Fruit fly (Drosophila melanogaster): ENCODE data around the gene CG4884.
A peak's percentile ranks its signal among the peaks of the same experiment; 100 is the strongest.

CG4884 gene

DNA sequence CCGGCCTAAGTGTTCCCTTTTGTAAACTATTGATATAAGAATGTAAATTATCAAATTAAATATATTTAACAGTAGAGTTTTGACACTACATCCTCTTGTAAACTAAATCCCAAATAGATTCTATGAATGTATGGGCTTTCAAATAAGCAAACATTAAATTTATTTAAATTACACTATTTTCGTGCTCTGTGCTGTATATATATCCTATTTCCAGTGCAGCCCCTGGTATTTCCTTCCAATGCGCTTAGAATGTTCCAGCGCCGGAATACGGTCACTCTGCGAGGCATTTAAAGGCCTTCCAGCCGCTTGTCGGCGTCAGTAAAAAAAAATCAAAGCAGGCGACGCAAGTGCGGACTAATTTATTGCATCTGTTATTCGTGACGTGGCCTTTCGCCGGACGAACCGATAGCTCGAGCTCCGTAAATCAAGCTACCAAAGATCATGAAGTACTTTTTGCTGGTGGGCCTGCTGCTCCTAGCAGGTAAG lies 10.6 kb downstream of the CG4884 start, which contains the start of gene Gp93:
TSS of gene Gp93 (plus strand) at position 291 of the 486 bp plus-strand sequence.
- TF ChIP-seq CG8478 (optimal IDR thresholded peaks at IDR 0.05): no peak
- no peak for TF ChIP-seq Dll (optimal IDR thresholded peaks at IDR 0.05)
- TF ChIP-seq EcR (GFP tag; optimal IDR thresholded peaks at IDR 0.05): no peak
- no peak for TF ChIP-seq usp (GFP tag; optimal IDR thresholded peaks at IDR 0.05)
- no peak for TF ChIP-seq pan (optimal IDR thresholded peaks at IDR 0.05)
- TF ChIP-seq psq (optimal IDR thresholded peaks at IDR 0.05): no peak

dm6 chr3R:27947682-27948245 lies 11.3 kb downstream of the CG4884 start, which contains the start of gene mfrn:
Gene mfrn, minus strand, starts transcription at chr3R:27948021.
- TF ChIP-seq CG8478 (optimal IDR thresholded peaks at IDR 0.05): no peak
- no peak for TF ChIP-seq pan (optimal IDR thresholded peaks at IDR 0.05)
- no peak for TF ChIP-seq psq (optimal IDR thresholded peaks at IDR 0.05)
- TF ChIP-seq EcR (GFP tag; optimal IDR thresholded peaks at IDR 0.05): no peak
- TF ChIP-seq usp (GFP tag; optimal IDR thresholded peaks at IDR 0.05): no peak
- no peak for TF ChIP-seq Dll (optimal IDR thresholded peaks at IDR 0.05)

DNA sequence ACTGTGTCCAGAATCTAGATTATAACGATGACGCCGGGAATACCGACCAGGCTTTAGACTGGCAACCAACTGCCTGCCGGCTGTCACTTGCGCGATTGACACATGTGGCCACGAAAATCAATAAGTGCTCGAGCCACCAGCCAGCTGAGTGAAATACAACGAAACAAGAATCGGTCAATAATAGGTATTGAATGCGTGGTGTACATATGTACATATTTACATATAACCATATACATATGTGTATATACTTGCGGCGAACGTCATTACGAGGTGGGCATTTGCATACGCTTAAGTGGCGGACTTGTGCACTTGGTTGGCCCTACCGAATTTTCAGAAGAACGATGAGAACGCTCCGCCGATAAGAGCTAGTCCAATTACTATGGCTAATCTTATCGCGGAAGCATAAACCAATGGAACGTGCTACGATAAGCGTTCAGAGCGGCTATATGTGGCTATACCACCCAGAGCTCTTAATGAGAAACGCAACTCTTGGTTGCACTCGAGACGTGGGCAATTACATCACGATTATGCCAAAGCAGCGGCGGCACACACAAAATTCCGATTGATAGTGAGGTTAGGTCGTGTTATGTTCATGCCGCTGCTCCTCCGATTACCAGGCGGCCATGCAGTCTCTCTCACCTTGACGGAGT lies 12.4 kb downstream of the CG4884 start:
- TF ChIP-seq pan (optimal IDR thresholded peaks at IDR 0.05) (peak; percentile 4), Dll (optimal IDR thresholded peaks at IDR 0.05) (no peak), CG8478 (optimal IDR thresholded peaks at IDR 0.05) (no peak)

dm6 chr3R:27945398-27945797 lies 13.6 kb downstream of the CG4884 start:
- TF ChIP-seq usp (GFP tag; optimal IDR thresholded peaks at IDR 0.05): no peak
- TF ChIP-seq EcR (GFP tag; optimal IDR thresholded peaks at IDR 0.05): no peak
- no peak for TF ChIP-seq psq (optimal IDR thresholded peaks at IDR 0.05)
- TF ChIP-seq pan (optimal IDR thresholded peaks at IDR 0.05): no peak
- no peak for TF ChIP-seq CG8478 (optimal IDR thresholded peaks at IDR 0.05)
- no peak for TF ChIP-seq Dll (optimal IDR thresholded peaks at IDR 0.05)

DNA sequence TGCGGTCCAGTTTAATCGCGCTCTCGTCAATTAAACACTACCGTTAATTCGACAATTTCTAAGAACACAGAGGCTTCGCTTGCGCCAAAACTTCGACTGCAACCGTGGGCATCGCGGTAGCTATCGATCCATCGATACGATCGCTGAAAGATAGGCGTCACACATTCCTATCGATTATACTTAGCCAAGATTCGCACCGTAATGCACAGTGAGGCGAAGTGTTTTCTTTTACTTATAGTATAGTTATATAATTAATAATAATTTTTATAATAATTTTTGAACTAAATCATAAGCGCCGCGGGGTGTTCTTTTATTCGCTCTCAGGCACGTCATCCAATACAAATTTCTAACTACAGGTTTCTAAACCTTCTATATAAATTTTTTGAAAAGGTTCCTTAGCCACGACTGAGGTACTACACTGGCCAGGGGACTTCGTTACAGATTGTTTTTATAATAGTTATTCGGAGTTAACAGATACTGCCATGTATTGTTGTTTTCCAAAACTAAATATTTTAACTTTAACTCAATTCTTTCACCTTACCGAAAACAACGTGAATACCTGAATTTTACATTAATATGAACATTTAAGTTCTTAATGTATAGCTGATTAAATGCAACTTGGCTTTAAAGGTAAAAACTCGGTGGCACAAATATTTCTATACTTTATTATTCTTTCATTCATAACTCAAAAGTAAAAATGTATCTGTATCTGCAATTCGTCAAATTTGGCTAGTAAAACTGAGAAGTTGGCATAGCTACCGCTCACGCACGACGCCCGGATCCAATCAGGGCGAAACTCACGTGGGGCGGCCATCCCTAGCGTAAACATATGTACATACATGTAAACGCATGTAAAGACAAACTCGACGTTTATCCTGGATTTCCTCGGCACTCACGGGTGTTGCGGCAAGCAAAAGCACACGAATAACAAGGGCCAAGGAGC lies 21.0 kb downstream of the CG4884 start, which contains the start of the genes NSD and BOD1:
TSS of gene NSD (minus strand) at position 102 of the 943 bp plus-strand sequence.
TSS of gene BOD1 (plus strand) at position 494 of the 943 bp plus-strand sequence.
- TF ChIP-seq EcR (GFP tag; optimal IDR thresholded peaks at IDR 0.05): no peak
- TF ChIP-seq usp (GFP tag; optimal IDR thresholded peaks at IDR 0.05): no peak
- no peak for TF ChIP-seq pan (optimal IDR thresholded peaks at IDR 0.05)
- no peak for TF ChIP-seq CG8478 (optimal IDR thresholded peaks at IDR 0.05)
- no peak for TF ChIP-seq psq (optimal IDR thresholded peaks at IDR 0.05)
- no peak for TF ChIP-seq Dll (optimal IDR thresholded peaks at IDR 0.05)

DNA sequence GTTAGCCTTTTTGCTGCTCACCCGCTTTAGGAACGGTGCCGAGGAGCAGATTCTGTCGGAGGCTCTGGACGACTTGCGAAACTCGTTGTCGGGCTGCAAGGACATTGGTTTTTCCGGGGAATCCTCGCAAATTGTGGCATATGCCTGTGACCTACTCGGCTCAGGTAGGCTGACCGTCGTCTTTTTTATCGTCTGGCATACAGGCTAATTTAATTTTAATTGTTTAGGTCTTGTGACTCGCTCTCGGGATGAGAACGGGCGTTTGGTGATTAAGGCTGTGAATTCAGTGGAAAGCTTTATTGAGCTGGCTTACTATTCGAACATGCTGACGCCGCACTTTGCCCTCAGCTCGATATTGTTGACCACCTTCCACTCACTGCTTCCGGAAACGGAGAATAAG lies 27.6 kb downstream of the CG4884 start:
- no peak for TF ChIP-seq Dll (optimal IDR thresholded peaks at IDR 0.05)
- TF ChIP-seq usp (GFP tag; optimal IDR thresholded peaks at IDR 0.05): no peak
- no peak for TF ChIP-seq CG8478 (optimal IDR thresholded peaks at IDR 0.05)
- TF ChIP-seq pan (optimal IDR thresholded peaks at IDR 0.05): no peak
- TF ChIP-seq psq (optimal IDR thresholded peaks at IDR 0.05): no peak
- no peak for TF ChIP-seq EcR (GFP tag; optimal IDR thresholded peaks at IDR 0.05)

DNA sequence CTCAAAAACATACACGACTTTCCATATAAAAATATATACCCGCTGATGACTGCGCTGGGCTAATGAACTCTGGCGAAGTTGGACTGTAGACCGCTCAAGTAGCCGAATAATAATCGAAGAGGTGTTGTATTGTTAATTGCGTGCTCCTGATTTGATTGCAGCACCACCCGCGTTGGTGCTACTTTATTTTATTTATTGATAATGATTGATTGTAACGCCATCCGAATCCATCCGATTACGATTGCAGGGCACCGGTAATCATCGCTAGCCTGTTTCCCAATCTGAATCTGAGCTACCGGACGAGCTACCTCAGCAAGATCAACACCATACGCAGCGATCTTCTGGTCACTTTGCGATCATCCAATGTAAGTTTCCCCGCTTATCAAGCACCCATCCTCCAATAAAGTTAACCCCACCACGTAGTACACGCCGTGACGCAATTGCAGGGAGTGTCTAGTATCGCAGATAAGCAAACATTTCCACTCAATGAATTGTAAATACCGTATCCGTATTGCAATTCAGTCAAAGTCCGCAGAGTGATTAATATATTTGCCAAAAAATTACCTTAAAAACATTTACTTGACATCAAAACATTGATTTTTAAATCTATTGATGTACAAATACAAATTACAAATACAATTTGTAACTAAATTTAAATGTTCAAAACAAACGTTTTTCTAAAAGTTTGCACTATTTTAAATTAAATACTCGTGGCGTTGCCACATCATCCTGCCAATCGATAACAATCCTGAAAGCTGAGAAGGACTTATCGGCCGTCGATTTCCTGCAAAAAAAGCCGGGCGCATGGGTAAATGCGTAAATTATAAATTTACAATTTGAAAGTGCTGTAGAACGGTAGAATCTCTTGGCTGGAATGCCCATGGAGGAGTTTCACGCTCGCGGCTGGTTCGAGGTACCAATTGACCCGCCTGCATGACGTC lies 29.8 kb downstream of the CG4884 start:
- TF ChIP-seq EcR (GFP tag; optimal IDR thresholded peaks at IDR 0.05): no peak
- no peak for TF ChIP-seq Dll (optimal IDR thresholded peaks at IDR 0.05)
- TF ChIP-seq CG8478 (optimal IDR thresholded peaks at IDR 0.05): no peak
- TF ChIP-seq usp (GFP tag; optimal IDR thresholded peaks at IDR 0.05): no peak
- no peak for TF ChIP-seq pan (optimal IDR thresholded peaks at IDR 0.05)
- no peak for TF ChIP-seq psq (optimal IDR thresholded peaks at IDR 0.05)

DNA sequence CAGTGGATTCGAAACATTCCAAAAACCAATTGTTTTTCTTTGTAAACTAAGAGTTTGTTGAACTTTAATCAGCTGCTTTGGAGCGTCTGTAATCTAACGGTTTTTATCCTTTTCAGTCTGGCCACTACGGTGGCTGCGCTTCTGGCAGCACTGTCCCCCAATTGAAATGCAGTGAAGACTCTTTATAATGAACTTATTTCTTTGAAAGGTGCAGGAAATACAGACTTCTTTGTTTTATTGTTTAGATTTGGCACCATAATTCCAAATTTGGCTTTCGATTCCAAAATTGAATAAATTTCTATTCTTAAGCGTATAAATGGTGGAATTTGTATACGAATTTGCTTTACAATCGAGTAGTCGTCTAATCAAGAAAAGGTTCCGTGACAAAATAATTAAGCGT lies 30.9 kb downstream of the CG4884 start, which contains the start of gene nenya:
TSS of gene nenya (minus strand) at position 35 of the 400 bp plus-strand sequence.
- TF ChIP-seq CG8478 (optimal IDR thresholded peaks at IDR 0.05): no peak
- TF ChIP-seq Dll (optimal IDR thresholded peaks at IDR 0.05): no peak
- TF ChIP-seq pan (optimal IDR thresholded peaks at IDR 0.05): no peak
- TF ChIP-seq EcR (GFP tag; optimal IDR thresholded peaks at IDR 0.05): no peak
- no peak for TF ChIP-seq usp (GFP tag; optimal IDR thresholded peaks at IDR 0.05)
- TF ChIP-seq psq (optimal IDR thresholded peaks at IDR 0.05): no peak

- TF ChIP-seq pan (optimal IDR thresholded peaks at IDR 0.05): no peak
- TF ChIP-seq psq (optimal IDR thresholded peaks at IDR 0.05): no peak
- no peak for TF ChIP-seq Dll (optimal IDR thresholded peaks at IDR 0.05)
- TF ChIP-seq usp (GFP tag; optimal IDR thresholded peaks at IDR 0.05): no peak
- no peak for TF ChIP-seq EcR (GFP tag; optimal IDR thresholded peaks at IDR 0.05)
- TF ChIP-seq CG8478 (optimal IDR thresholded peaks at IDR 0.05): no peak
These were observed 32.3 kb downstream of the CG4884 start for dm6 chr3R:27926738-27927215.

DNA sequence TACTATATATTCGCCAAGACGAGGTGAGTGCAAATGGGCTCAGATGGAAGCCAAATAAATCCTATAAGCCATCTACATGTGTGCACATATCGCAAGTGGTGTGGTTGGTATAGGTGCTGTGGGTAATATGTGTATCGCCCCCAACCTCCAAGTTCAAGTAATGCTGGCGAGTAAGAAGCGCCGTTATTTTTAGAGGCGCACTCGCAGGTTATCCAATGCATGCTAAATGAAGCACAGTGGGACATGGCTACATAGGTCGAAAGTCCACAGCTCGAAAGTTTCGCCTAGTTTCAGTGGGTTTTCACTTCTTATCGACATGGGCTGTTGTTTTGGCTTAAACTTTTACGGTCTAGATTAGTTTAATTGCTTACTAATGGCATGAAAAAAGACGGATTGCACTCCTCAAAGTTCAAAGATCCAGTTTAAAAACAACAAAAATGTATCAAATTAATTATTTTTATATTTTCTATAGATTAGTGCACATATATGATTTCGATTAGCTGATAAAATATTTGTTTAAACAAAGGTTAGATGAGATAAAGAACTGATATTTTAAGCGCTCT lies 33.0 kb downstream of the CG4884 start:
- TF ChIP-seq pan (optimal IDR thresholded peaks at IDR 0.05) (no peak), CG8478 (optimal IDR thresholded peaks at IDR 0.05) (no peak), Dll (optimal IDR thresholded peaks at IDR 0.05) (no peak)
